Worm (Caenorhabditis elegans): ENCODE data around the gene rhr-1.
"Not testable (repeated sequence)": the region's sequence is repeated elsewhere in the genome, so short reads cannot be mapped to it uniquely, and the experiment has no call there.

Gene rhr-1

DNA sequence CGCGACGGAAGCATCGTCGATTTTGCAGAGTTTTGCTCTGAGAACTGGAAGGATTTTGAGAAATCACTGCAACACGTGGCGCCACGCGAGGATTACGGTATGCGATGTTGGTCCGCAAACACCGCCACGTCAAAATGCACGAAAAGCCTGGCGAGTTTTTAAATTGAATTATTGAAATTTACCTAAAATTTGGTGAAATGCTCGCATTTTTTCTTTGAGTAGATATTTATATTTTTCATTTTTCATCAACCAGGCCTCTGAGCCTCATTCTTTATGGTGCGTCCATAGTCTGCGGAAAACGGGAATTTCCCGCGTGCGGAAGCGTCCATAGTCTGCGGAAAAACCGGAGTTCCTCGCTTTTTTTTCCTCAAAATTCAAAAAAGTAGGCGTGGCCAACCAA is 43.0 kb downstream of the rhr-1 start, which contains the start of gene ZC317.7:
TSS of gene ZC317.7 (minus strand) at position 101 of the 400 bp plus-strand sequence.
- not testable (repeated sequence) for TF ChIP-seq lin-15B (tag; optimal IDR thresholded peaks at IDR 0.05); aly-2 (tag; optimal IDR thresholded peaks at IDR 0.05); unc-62 (GFP tag; optimal IDR thresholded peaks at IDR 0.05)

DNA sequence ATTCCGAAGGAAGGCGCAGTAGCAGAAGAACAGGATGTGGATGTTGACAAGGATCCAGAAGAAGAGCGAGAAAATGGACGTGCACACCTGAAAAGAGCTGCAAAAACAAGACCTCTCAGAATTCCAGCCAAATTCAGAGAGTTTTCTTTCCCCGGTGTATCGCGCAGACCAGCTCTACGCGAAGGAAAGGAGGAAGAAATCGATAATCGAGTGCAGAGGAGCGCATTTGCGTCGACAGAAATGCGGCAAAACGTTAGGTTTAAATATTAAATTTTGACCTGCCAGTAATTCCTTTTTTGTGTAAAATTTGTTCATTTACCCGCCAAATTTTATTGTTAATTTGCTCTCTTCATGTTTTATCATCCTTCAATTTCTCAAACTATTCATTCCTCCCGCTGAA is 49.8 kb downstream of the rhr-1 start:
- no peak for TF ChIP-seq nhr-237 (tag; optimal IDR thresholded peaks at IDR 0.05)
- TF ChIP-seq lin-39 (tag; optimal IDR thresholded peaks at IDR 0.05) = no peak
- no peak for TF ChIP-seq ztf-11 (tag; optimal IDR thresholded peaks at IDR 0.05)
- TF ChIP-seq pqm-1 (tag; optimal IDR thresholded peaks at IDR 0.05) = no peak
- no peak for TF ChIP-seq unc-39 (tag; optimal IDR thresholded peaks at IDR 0.05)
- TF ChIP-seq mml-1 (tag; optimal IDR thresholded peaks at IDR 0.05) = no peak
- no peak for TF ChIP-seq lin-15B (tag; optimal IDR thresholded peaks at IDR 0.05)
- no peak for TF ChIP-seq fkh-10 (GFP tag; optimal IDR thresholded peaks at IDR 0.05)
- no peak for TF ChIP-seq ztf-4 (tag; optimal IDR thresholded peaks at IDR 0.05)
- TF ChIP-seq egl-5 (tag; optimal IDR thresholded peaks at IDR 0.05) = no peak
- TF ChIP-seq tbx-2 (tag; optimal IDR thresholded peaks at IDR 0.05) = no peak
- no peak for TF ChIP-seq elt-2 (tag; optimal IDR thresholded peaks at IDR 0.05)
- no peak for TF ChIP-seq lsy-12 (tag; optimal IDR thresholded peaks at IDR 0.05)
- TF ChIP-seq jun-1 (tag; optimal IDR thresholded peaks at IDR 0.05) = no peak
- TF ChIP-seq elt-1 (tag; optimal IDR thresholded peaks at IDR 0.05) = no peak
- TF ChIP-seq aly-2 (tag; optimal IDR thresholded peaks at IDR 0.05) = no peak
- TF ChIP-seq eor-1 (tag; optimal IDR thresholded peaks at IDR 0.05) = no peak
- TF ChIP-seq sea-2 (GFP tag; optimal IDR thresholded peaks at IDR 0.05) = no peak
- TF ChIP-seq nhr-12 (tag; optimal IDR thresholded peaks at IDR 0.05) = no peak
- TF ChIP-seq nhr-67 (tag; optimal IDR thresholded peaks at IDR 0.05) = no peak
